Worm (Caenorhabditis elegans) whole organism, L4 larva: ENCODE results near the gene flp-24.
A peak's percentile ranks its signal among the peaks of the same experiment; 100 is the strongest.

Experiments
- R02D3.7 ChIP-seq: fragments of 150-350 bp; sonication (generic microtip); optimal IDR thresholded peaks from 3 replicates; lab custom pipeline; 2014; ENCODE audit warnings: missing biosample characterization, missing genetic modification characterization
- daf-12 ChIP-seq: fragments of 150-350 bp; optimal IDR thresholded peaks from 2 replicates; lab custom pipeline; 2014; ENCODE audit warnings: missing biosample characterization, missing genetic modification reagents, missing genetic modification characterization
- dmd-6 ChIP-seq: fragments of 200-800 bp; sonication (Bioruptor generic); IDR thresholded peaks from 2 replicates; pipeline ENCODE4 v1.3.6; 2022; ENCODE audit warnings: missing genetic modification reagents, missing genetic modification characterization, missing compliant biosample characterization
- duxl-1 ChIP-seq: sonication (generic microtip); optimal IDR thresholded peaks from 2 replicates; lab custom pipeline; 2016; ENCODE audit warnings: mild to moderate bottlenecking, missing genetic modification characterization, moderate library complexity, missing compliant biosample characterization; ENCODE audit not compliant: poor library complexity
- fkh-10 ChIP-seq: fragments of 150-350 bp; optimal IDR thresholded peaks from 2 replicates; lab custom pipeline; 2014; ENCODE audit warnings: missing biosample characterization, missing genetic modification reagents, missing genetic modification characterization
- hlh-11 ChIP-seq: fragments of 200-800 bp; sonication (Bioruptor generic); optimal IDR thresholded peaks from 2 replicates; lab custom pipeline; 2018; ENCODE audit warnings: mild to moderate bottlenecking, missing genetic modification characterization, missing compliant biosample characterization
- lin-13 ChIP-seq: fragments of 150-350 bp; optimal IDR thresholded peaks from 2 replicates; lab custom pipeline; 2014; ENCODE audit warnings: missing biosample characterization, missing genetic modification reagents, missing genetic modification characterization
- lin-29 ChIP-seq: fragments of 200-800 bp; sonication (Bioruptor generic); IDR thresholded peaks from 2 replicates; pipeline ENCODE4 v1.3.6; 2022; ENCODE audit warnings: missing genetic modification reagents, missing genetic modification characterization, missing compliant biosample characterization
- mxl-3 ChIP-seq: fragments of 200-800 bp; sonication (Bioruptor generic); optimal IDR thresholded peaks from 2 replicates; lab custom pipeline; 2018; ENCODE audit warnings: mild to moderate bottlenecking, missing genetic modification characterization, missing compliant biosample characterization
- nhr-237 ChIP-seq: sonication (generic microtip); optimal IDR thresholded peaks from 2 replicates; lab custom pipeline; 2017; ENCODE audit warnings: missing biosample characterization, missing genetic modification characterization
- nhr-42 ChIP-seq: fragments of 200-800 bp; sonication (Bioruptor generic); IDR thresholded peaks from 2 replicates; pipeline ENCODE4 v1.3.6; 2022; ENCODE audit warnings: missing genetic modification characterization, missing compliant biosample characterization
- pqm-1 ChIP-seq: sonication (generic microtip); optimal IDR thresholded peaks from 2 replicates; lab custom pipeline; 2017; ENCODE audit warnings: missing biosample characterization, missing genetic modification characterization
- zip-2 ChIP-seq: fragments of 150-350 bp; optimal IDR thresholded peaks from 2 replicates; lab custom pipeline; 2014; ENCODE audit warnings: missing biosample characterization, missing genetic modification characterization
- ztf-11 ChIP-seq: fragments of 150-350 bp; optimal IDR thresholded peaks from 2 replicates; lab custom pipeline; 2014; ENCODE audit warnings: missing biosample characterization, missing genetic modification characterization

- TF ChIP-seq nhr-42 (no peak), lin-29 (no peak), duxl-1 (tag; lab: Kevin White, UChicago) (no peak), daf-12 (no peak), fkh-10 (GFP tag; lab: Kevin White, UChicago) (peak; percentile 86), lin-13 (no peak), ztf-11 (tag; lab: Kevin White, UChicago) (no peak), R02D3.7 (no peak), hlh-11 (no peak), pqm-1 (tag; lab: Kevin White, UChicago) (no peak), dmd-6 (no peak), mxl-3 (no peak), zip-2 (tag; lab: Kevin White, UChicago) (no peak), nhr-237 (tag; lab: Kevin White, UChicago) (no peak)
Observed at ce11 chrIII:764404-764803, 39.5 kb downstream of the flp-24 start.
